Worm (Caenorhabditis elegans) whole organism, L4 larva: Measurements from ENCODE around the gene sru-8.

ENCODE experiments used
- F26F4.8 ChIP-seq: fragments of 200-800 bp; sonication (Bioruptor generic); conservative IDR thresholded peaks from 2 replicates; pipeline ENCODE4 v1.3.6; 2022; ENCODE audit warnings: missing genetic modification characterization, missing compliant biosample characterization
- R02D3.7 ChIP-seq: fragments of 150-350 bp; sonication (generic microtip); optimal IDR thresholded peaks from 3 replicates; lab custom pipeline; 2014; ENCODE audit warnings: missing biosample characterization, missing genetic modification characterization
- T26A8.4 ChIP-seq: fragments of 200-800 bp; sonication (Bioruptor generic); IDR thresholded peaks from 2 replicates; pipeline ENCODE4 v1.3.6; 2022; ENCODE audit warnings: missing genetic modification characterization, missing compliant biosample characterization
- Y105C5A.15 ChIP-seq: fragments of 200-800 bp; sonication (Bioruptor generic); IDR thresholded peaks from 2 replicates; pipeline ENCODE4 v1.3.6; 2022; ENCODE audit warnings: missing genetic modification characterization, missing compliant biosample characterization
- ZK546.5 ChIP-seq, 2 experiments: sonication (generic microtip); optimal IDR thresholded peaks; 2 replicates each; lab custom pipeline; 2017; ENCODE audit warnings: missing biosample characterization in 2 of 2, missing genetic modification characterization in 2 of 2
- aha-1 ChIP-seq: fragments of 150-350 bp; peaks from one replicate; lab custom pipeline; 2014; ENCODE audit warnings: missing biosample characterization, missing genetic modification characterization
- ceh-20 ChIP-seq: fragments of 200-800 bp; sonication (Bioruptor generic); IDR thresholded peaks from 2 replicates; pipeline ENCODE4 v1.3.6; 2022; ENCODE audit warnings: missing genetic modification reagents, missing genetic modification characterization, missing compliant biosample characterization
- ceh-28 ChIP-seq: fragments of 150-350 bp; optimal IDR thresholded peaks from 2 replicates; lab custom pipeline; 2014; ENCODE audit warnings: missing biosample characterization, missing genetic modification reagents, missing genetic modification characterization
- ceh-44 ChIP-seq: fragments of 200-800 bp; sonication (Bioruptor generic); IDR thresholded peaks from 2 replicates; pipeline ENCODE4 v1.3.6; 2022; ENCODE audit warnings: missing genetic modification reagents, missing genetic modification characterization, missing compliant biosample characterization
- ceh-62 ChIP-seq: sonication (generic microtip); optimal IDR thresholded peaks from 2 replicates; lab custom pipeline; 2017; ENCODE audit warnings: missing biosample characterization, missing genetic modification characterization
- ceh-82 ChIP-seq: sonication (generic microtip); optimal IDR thresholded peaks from 2 replicates; lab custom pipeline; 2017; ENCODE audit warnings: missing biosample characterization, missing genetic modification characterization
- daf-8 ChIP-seq: fragments of 200-800 bp; sonication (Bioruptor generic); IDR thresholded peaks from 2 replicates; pipeline ENCODE4 v1.3.6; 2022; ENCODE audit warnings: missing genetic modification characterization, missing compliant biosample characterization
- dmd-8 ChIP-seq: fragments of 200-800 bp; sonication (Bioruptor generic); IDR thresholded peaks from 2 replicates; pipeline ENCODE4 v1.3.6; 2022; ENCODE audit warnings: missing genetic modification characterization, missing compliant biosample characterization
- egl-43 ChIP-seq: fragments of 200-800 bp; sonication (Bioruptor generic); IDR thresholded peaks from 2 replicates; pipeline ENCODE4 v1.3.6; 2022; ENCODE audit warnings: missing genetic modification reagents, missing genetic modification characterization, missing compliant biosample characterization
- fkh-10 ChIP-seq: fragments of 150-350 bp; optimal IDR thresholded peaks from 2 replicates; lab custom pipeline; 2014; ENCODE audit warnings: missing biosample characterization, missing genetic modification reagents, missing genetic modification characterization
- fos-1 ChIP-seq: fragments of 150-350 bp; optimal IDR thresholded peaks from 2 replicates; lab custom pipeline; 2014; ENCODE audit warnings: missing biosample characterization, missing genetic modification characterization
- hlh-11 ChIP-seq: fragments of 200-800 bp; sonication (Bioruptor generic); optimal IDR thresholded peaks from 2 replicates; lab custom pipeline; 2018; ENCODE audit warnings: mild to moderate bottlenecking, missing genetic modification characterization, missing compliant biosample characterization
- hlh-30 ChIP-seq: sonication (generic microtip); optimal IDR thresholded peaks from 2 replicates; lab custom pipeline; 2017; ENCODE audit warnings: antibody characterized with exemption, mild to moderate bottlenecking, missing genetic modification characterization, missing compliant biosample characterization; ENCODE audit not compliant: insufficient read depth
- hmg-1.1 ChIP-seq: fragments of 200-800 bp; sonication (Bioruptor generic); IDR thresholded peaks from 2 replicates; pipeline ENCODE4 v1.3.6; 2022; ENCODE audit warnings: missing genetic modification reagents, missing genetic modification characterization, missing compliant biosample characterization
- jun-1 ChIP-seq: fragments of 150-350 bp; optimal IDR thresholded peaks from 2 replicates; lab custom pipeline; 2014; ENCODE audit warnings: missing biosample characterization, missing genetic modification reagents, missing genetic modification characterization
- lin-13 ChIP-seq: fragments of 150-350 bp; optimal IDR thresholded peaks from 2 replicates; lab custom pipeline; 2014; ENCODE audit warnings: missing biosample characterization, missing genetic modification reagents, missing genetic modification characterization
- lin-39 ChIP-seq: fragments of 150-350 bp; optimal IDR thresholded peaks from 2 replicates; lab custom pipeline; 2014; ENCODE audit warnings: missing biosample characterization, missing genetic modification reagents, missing genetic modification characterization
- lsy-2 ChIP-seq, 2 experiments: fragments of 150-350 bp in 1 of 2; sonication (generic microtip) in 1 of 2; optimal IDR thresholded peaks; 2 replicates each; lab custom pipeline; 2014 to 2017; ENCODE audit warnings: missing biosample characterization in 2 of 2, missing genetic modification characterization in 2 of 2
- mdl-1 ChIP-seq, 2 experiments: fragments of 150-350 bp in 1 of 2; sonication (generic microtip) in 1 of 2; optimal IDR thresholded peaks; 2 replicates each; lab custom pipeline; 2014 to 2017; ENCODE audit warnings: missing biosample characterization in 2 of 2, missing genetic modification characterization in 2 of 2
- mdt-29 ChIP-seq: fragments of 200-800 bp; sonication (Bioruptor generic); IDR thresholded peaks from 2 replicates; pipeline ENCODE4 v1.3.6; 2022; ENCODE audit warnings: missing genetic modification reagents, missing genetic modification characterization, missing compliant biosample characterization
- mxl-3 ChIP-seq: fragments of 200-800 bp; sonication (Bioruptor generic); optimal IDR thresholded peaks from 2 replicates; lab custom pipeline; 2018; ENCODE audit warnings: mild to moderate bottlenecking, missing genetic modification characterization, missing compliant biosample characterization
- nhr-102 ChIP-seq: sonication (generic microtip); optimal IDR thresholded peaks from 2 replicates; lab custom pipeline; 2016; ENCODE audit warnings: mild to moderate bottlenecking, missing genetic modification characterization, moderate library complexity, missing compliant biosample characterization
- nhr-111 ChIP-seq: fragments of 200-800 bp; sonication (Bioruptor generic); optimal IDR thresholded peaks from 2 replicates; lab custom pipeline; 2018; ENCODE audit warnings: mild to moderate bottlenecking, missing genetic modification characterization, missing compliant biosample characterization
- nhr-41 ChIP-seq: fragments of 200-800 bp; sonication (Bioruptor generic); IDR thresholded peaks from 2 replicates; pipeline ENCODE4 v1.3.6; 2022; ENCODE audit warnings: missing genetic modification reagents, missing genetic modification characterization, missing compliant biosample characterization
- nhr-6 ChIP-seq: fragments of 150-350 bp; optimal IDR thresholded peaks from 2 replicates; lab custom pipeline; 2014; ENCODE audit warnings: missing biosample characterization, missing genetic modification characterization
- nhr-76 ChIP-seq: fragments of 150-350 bp; optimal IDR thresholded peaks from 2 replicates; lab custom pipeline; 2014; ENCODE audit warnings: missing biosample characterization, missing genetic modification characterization
- nhr-77 ChIP-seq: fragments of 150-350 bp; optimal IDR thresholded peaks from 2 replicates; lab custom pipeline; 2014; ENCODE audit warnings: missing biosample characterization, missing genetic modification characterization
- rbr-2 ChIP-seq: sonication (generic microtip); optimal IDR thresholded peaks from 2 replicates; lab custom pipeline; 2016; ENCODE audit warnings: missing genotype, missing genetic modification characterization, missing compliant biosample characterization
- snpc-1.2 ChIP-seq: fragments of 200-800 bp; sonication (Bioruptor generic); IDR thresholded peaks from 2 replicates; pipeline ENCODE4 v1.3.6; 2022; ENCODE audit warnings: missing genetic modification reagents, missing genetic modification characterization, missing compliant biosample characterization
- spr-3 ChIP-seq: fragments of 200-800 bp; sonication (Bioruptor generic); optimal IDR thresholded peaks from 2 replicates; lab custom pipeline; 2018; ENCODE audit warnings: mild to moderate bottlenecking, missing genetic modification characterization, missing compliant biosample characterization
- unc-62 ChIP-seq, 3 experiments: fragments of 150-350 bp in 1 of 3; sonication (generic microtip); optimal IDR thresholded peaks in 2 of 3; peaks in 1 of 3; 1 replicate in 1 of 3; 2 replicates in 2 of 3; lab custom pipeline; 2014 to 2017; ENCODE audit warnings: missing biosample characterization in 3 of 3, missing genetic modification characterization in 3 of 3, missing genetic modification reagents in 3 of 3, missing genotype in 1 of 3
- zfp-2 ChIP-seq: sonication (generic microtip); optimal IDR thresholded peaks from 2 replicates; lab custom pipeline; 2016; ENCODE audit warnings: mild to moderate bottlenecking, missing genetic modification characterization, missing compliant biosample characterization
- zip-2 ChIP-seq: fragments of 150-350 bp; optimal IDR thresholded peaks from 2 replicates; lab custom pipeline; 2014; ENCODE audit warnings: missing biosample characterization, missing genetic modification characterization

The sru-8 gene

DNA sequence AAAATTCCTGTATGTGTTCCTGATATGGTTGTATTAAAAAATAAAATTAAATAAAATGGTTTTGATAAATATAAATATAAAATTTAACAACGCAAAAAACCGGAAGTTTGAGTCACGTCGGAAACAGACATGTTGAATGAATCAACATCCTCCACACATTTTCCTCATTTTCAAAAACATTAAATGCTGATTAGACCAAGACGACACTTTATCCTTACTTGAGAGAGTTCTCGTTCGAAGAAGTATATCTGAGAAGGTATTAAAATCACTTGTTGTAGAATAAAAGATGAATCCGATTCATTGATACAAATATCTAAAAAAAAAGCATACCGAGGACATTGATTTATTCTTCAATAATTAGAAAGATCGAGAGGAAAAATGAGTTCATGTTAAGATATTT, 45.5 kb upstream of the sru-8 start:
- TF ChIP-seq unc-62 (GFP tag; optimal IDR thresholded peaks at IDR 0.05 in 1 of 2; lab: Kevin White, UChicago) (peak in 1 of 2 experiments; percentile 61), unc-62 (tag; optimal IDR thresholded peaks at IDR 0.05; lab: Kevin White, UChicago) (no peak), T26A8.4 (GFP tag; lab: Robert Waterston, UW) (no peak)
- TF ChIP-seq, all 104 proteins: peak for 1

DNA sequence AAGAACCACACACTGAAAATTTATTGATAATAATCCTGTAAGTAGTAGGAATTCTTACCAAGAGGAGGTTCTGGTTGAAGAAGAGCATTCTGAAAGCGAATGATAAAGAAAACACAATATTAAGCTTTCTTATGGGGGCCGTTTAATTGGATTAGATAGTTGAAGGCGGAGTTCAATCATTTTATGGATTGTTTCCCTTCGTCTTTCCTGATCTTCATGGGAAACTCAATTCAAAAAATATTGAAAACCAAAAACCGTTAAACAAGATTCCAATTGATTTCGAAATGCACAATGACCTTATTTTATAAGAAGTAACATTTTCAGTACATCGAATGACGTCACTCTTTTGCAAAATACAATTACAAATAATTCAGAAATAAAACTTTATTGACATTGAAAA, 44.6 kb upstream of the sru-8 start, which contains the start of gene F46B6.13:
TSS of gene F46B6.13 (minus strand) at position 101 of the 400 bp plus-strand sequence.
- TF ChIP-seq zfp-2 (tag; lab: Kevin White, UChicago) (no peak), nhr-102 (tag; lab: Kevin White, UChicago) (no peak), dmd-8 (no peak), nhr-41 (GFP tag; lab: Robert Waterston, UW) (no peak), nhr-111 (GFP tag; lab: Kevin White, UChicago) (no peak), rbr-2 (tag; lab: Kevin White, UChicago) (no peak), snpc-1.2 (no peak), F26F4.8 (GFP tag; lab: Robert Waterston, UW) (no peak), ceh-20 (GFP tag; lab: Robert Waterston, UW) (no peak), hlh-11 (tag; lab: Kevin White, UChicago) (no peak), R02D3.7 (tag; lab: Kevin White, UChicago) (no peak), lin-13 (GFP tag; lab: Kevin White, UChicago) (no peak), ceh-82 (tag; lab: Kevin White, UChicago) (no peak), ZK546.5 (tag; optimal IDR thresholded peaks at IDR 0.05; lab: Kevin White, UChicago) (no peak)

DNA sequence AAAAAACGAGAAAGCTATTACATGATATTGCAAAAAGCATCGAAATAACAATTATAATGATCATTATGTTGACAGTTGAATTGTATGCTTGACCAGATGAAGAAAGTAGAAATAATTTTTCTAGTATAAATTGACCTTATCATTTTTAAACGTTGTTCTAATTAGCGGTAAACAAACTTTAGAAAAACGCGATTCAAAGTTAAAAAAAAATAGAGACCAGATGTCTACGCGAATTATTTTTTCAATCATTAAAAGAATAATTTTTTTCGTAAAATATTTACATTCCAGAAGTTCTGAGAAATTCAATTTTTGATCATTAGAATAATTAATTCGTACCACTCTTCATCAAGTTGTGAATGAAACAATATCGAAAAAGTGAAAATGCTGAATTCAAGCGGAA, 41.7 kb upstream of the sru-8 start, which contains the start of gene F46B6.10:
TSS of gene F46B6.10 (minus strand) at position 101 of the 400 bp plus-strand sequence.
- TF ChIP-seq mdl-1 (tag; optimal IDR thresholded peaks at IDR 0.05; lab: Kevin White, UChicago), result no peak
- no peak for TF ChIP-seq hlh-30 (tag; lab: Kevin White, UChicago)
- no peak for TF ChIP-seq mdt-29 (GFP tag; lab: Robert Waterston, UW)
- TF ChIP-seq ceh-62, result no peak
- TF ChIP-seq hmg-1.1 (GFP tag; lab: Robert Waterston, UW), result no peak
- no peak for TF ChIP-seq nhr-6 (tag; lab: Kevin White, UChicago)
- TF ChIP-seq T26A8.4 (GFP tag; lab: Robert Waterston, UW), result no peak
- TF ChIP-seq egl-43 (GFP tag; lab: Robert Waterston, UW), result no peak
- no peak for TF ChIP-seq Y105C5A.15 (GFP tag; lab: Robert Waterston, UW)
- TF ChIP-seq nhr-76 (tag; lab: Kevin White, UChicago), result no peak
- no peak for TF ChIP-seq nhr-77 (tag; lab: Kevin White, UChicago)
- TF ChIP-seq lsy-2 (tag; optimal IDR thresholded peaks at IDR 0.05; lab: Kevin White, UChicago), result no peak
- TF ChIP-seq mxl-3 (GFP tag; lab: Kevin White, UChicago), result no peak
- no peak for TF ChIP-seq fos-1 (tag; lab: Kevin White, UChicago)
- TF ChIP-seq zip-2, result no peak
- TF ChIP-seq jun-1 (tag; lab: Kevin White, UChicago), result no peak
- no peak for TF ChIP-seq ceh-28 (tag; lab: Kevin White, UChicago)
- TF ChIP-seq aha-1 (tag; lab: Kevin White, UChicago), result no peak

DNA sequence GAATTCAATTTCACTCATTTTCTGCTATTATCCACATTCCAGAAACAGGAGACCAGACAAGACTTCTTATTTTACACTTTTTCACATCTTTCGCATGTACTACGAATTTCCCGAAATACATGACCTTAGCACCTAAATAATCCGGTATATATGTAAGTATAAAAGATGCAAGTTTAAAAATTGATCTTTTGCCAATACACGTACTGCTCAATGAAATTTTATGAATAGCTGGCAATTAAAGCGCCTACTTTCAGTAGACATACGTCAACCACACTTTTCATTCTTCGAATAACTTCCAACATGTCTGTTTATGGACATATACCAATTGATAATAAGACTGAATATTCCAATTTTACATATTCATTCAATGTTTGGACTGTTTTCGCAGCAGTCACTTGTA, 40.5 kb upstream of the sru-8 start, which contains the start of gene sru-39:
TSS of gene sru-39 (plus strand) at position 301 of the 400 bp plus-strand sequence.
- TF ChIP-seq hmg-1.1 (GFP tag; lab: Robert Waterston, UW) (no peak), lin-13 (GFP tag; lab: Kevin White, UChicago) (no peak), spr-3 (GFP tag; lab: Kevin White, UChicago) (no peak), fkh-10 (GFP tag; lab: Kevin White, UChicago) (no peak), fos-1 (tag; lab: Kevin White, UChicago) (no peak), nhr-41 (GFP tag; lab: Robert Waterston, UW) (no peak), F26F4.8 (GFP tag; lab: Robert Waterston, UW) (no peak), lin-39 (tag; lab: Kevin White, UChicago) (no peak), zfp-2 (tag; lab: Kevin White, UChicago) (no peak), ceh-44 (GFP tag; lab: Robert Waterston, UW) (no peak), daf-8 (no peak)
